Fruit fly (Drosophila melanogaster) whole organism: ENCODE measurements around the gene Elo68beta.

Source experiments
- CG8478 ChIP-seq: fragments of >200 bp; optimal IDR thresholded peaks from 2 replicates; lab custom pipeline; 2018; ENCODE audit warnings: inconsistent platforms
- Dll ChIP-seq: fragments of >200 bp; optimal IDR thresholded peaks from 2 replicates; lab custom pipeline; 2017
- EcR ChIP-seq, 2 experiments: fragments of >200 bp; optimal IDR thresholded peaks; 2 replicates each; lab custom pipeline; 2017; ENCODE audit warnings: missing biosample characterization in 2 of 2, missing genetic modification characterization in 2 of 2, missing genetic modification reagents in 2 of 2
- pan ChIP-seq: fragments of >200 bp; optimal IDR thresholded peaks from 2 replicates; lab custom pipeline; 2017
- psq ChIP-seq: fragments of >200 bp; optimal IDR thresholded peaks from 2 replicates; lab custom pipeline; 2017
- usp ChIP-seq: fragments of >200 bp; optimal IDR thresholded peaks from 2 replicates; lab custom pipeline; 2017; ENCODE audit warnings: missing biosample characterization, missing genetic modification characterization, mixed read lengths

Gene Elo68beta

dm6 chr3L:11109454-11109853, 8.0 kb upstream of the Elo68beta start, which contains the start of the genes CG34012 and emei:
TSS of gene CG34012 (minus strand) at chr3L:11109505.
TSS of gene emei (plus strand) at chr3L:11109690.
- TF ChIP-seq pan (lab: Kevin White, UChicago) (no peak), Dll (lab: Kevin White, UChicago) (no peak), EcR (GFP tag; optimal IDR thresholded peaks at IDR 0.05; lab: Kevin White, UChicago) (no peak), psq (lab: Kevin White, UChicago) (no peak), CG8478 (lab: Kevin White, UChicago) (no peak), usp (GFP tag; lab: Kevin White, UChicago) (no peak)

DNA sequence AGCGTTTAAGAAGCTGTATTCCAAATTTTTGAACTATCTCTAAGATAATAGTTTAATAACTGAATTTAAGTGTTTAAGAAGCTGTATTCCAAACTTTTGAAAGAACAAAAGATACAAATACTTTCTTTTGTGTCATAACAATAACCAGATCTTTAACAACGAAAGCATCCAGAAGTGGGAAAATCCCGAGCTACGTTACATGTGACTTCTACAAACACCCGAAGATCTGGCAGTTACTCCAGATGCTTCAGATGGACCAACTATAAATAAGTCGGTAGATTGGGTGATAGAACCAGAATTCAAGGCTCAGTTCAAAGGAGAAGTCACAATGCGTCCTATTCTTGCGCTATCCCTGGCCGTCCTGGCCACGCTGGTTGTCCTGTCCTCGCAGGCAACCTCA, 6.4 kb upstream of the Elo68beta start, which contains the start of gene CG12522:
CG12522 (plus strand) TSS at position 301 of the 400 bp plus-strand sequence.
- TF ChIP-seq EcR (GFP tag; optimal IDR thresholded peaks at IDR 0.05; lab: Kevin White, UChicago) (no peak), pan (lab: Kevin White, UChicago) (no peak), usp (GFP tag; lab: Kevin White, UChicago) (no peak), CG8478 (lab: Kevin White, UChicago) (no peak), Dll (lab: Kevin White, UChicago) (no peak), psq (lab: Kevin White, UChicago) (no peak)

- no peak for TF ChIP-seq usp (GFP tag; lab: Kevin White, UChicago)
- TF ChIP-seq Dll (lab: Kevin White, UChicago): no peak
- TF ChIP-seq CG8478 (lab: Kevin White, UChicago): no peak
- no peak for TF ChIP-seq psq (lab: Kevin White, UChicago)
- no peak for TF ChIP-seq EcR (GFP tag; optimal IDR thresholded peaks at IDR 0.05; lab: Kevin White, UChicago)
- TF ChIP-seq pan (lab: Kevin White, UChicago): no peak
These were observed 5.9 kb upstream of the Elo68beta start, which contains the start of gene CG32073 for dm6 chr3L:11107432-11107831. TSS of gene CG32073 (minus strand) at chr3L:11107582.

dm6 chr3L:11103773-11104172, 2.3 kb upstream of the Elo68beta start, which contains the start of gene CG32071:
TSS of gene CG32071 (minus strand) at chr3L:11103873.
- TF ChIP-seq EcR (GFP tag; optimal IDR thresholded peaks at IDR 0.05; lab: Kevin White, UChicago) (no peak), usp (GFP tag; lab: Kevin White, UChicago) (no peak), CG8478 (lab: Kevin White, UChicago) (no peak), psq (lab: Kevin White, UChicago) (no peak), Dll (lab: Kevin White, UChicago) (no peak), pan (lab: Kevin White, UChicago) (no peak)

- TF ChIP-seq usp (GFP tag; lab: Kevin White, UChicago): no peak
- no peak for TF ChIP-seq EcR (GFP tag; optimal IDR thresholded peaks at IDR 0.05; lab: Kevin White, UChicago)
- TF ChIP-seq Dll (lab: Kevin White, UChicago): no peak
- TF ChIP-seq CG8478 (lab: Kevin White, UChicago): no peak
- no peak for TF ChIP-seq psq (lab: Kevin White, UChicago)
- TF ChIP-seq pan (lab: Kevin White, UChicago): no peak
These were observed 1.4 kb upstream of the Elo68beta start, which contains the start of gene Elo68alpha for dm6 chr3L:11102930-11103329. TSS of gene Elo68alpha (minus strand) at chr3L:11103030.

dm6 chr3L:11097982-11098663, 3.4 kb downstream of the Elo68beta start, which contains the start of the genes Irbp18 and APP-BP1:
TSS of gene Irbp18 (minus strand) at chr3L:11098186.
TSS of gene APP-BP1 (plus strand) at chr3L:11098412.
- no peak for TF ChIP-seq psq (lab: Kevin White, UChicago)
- no peak for TF ChIP-seq EcR (GFP tag; optimal IDR thresholded peaks at IDR 0.05; lab: Kevin White, UChicago)
- no peak for TF ChIP-seq usp (GFP tag; lab: Kevin White, UChicago)
- TF ChIP-seq CG8478 (lab: Kevin White, UChicago): no peak
- TF ChIP-seq pan (lab: Kevin White, UChicago): no peak
- TF ChIP-seq Dll (lab: Kevin White, UChicago): no peak

dm6 chr3L:11096195-11096908, 5.1 kb downstream of the Elo68beta start, which contains the start of the genes CG46439, Iyd and CG33947:
TSS of gene CG46439 (minus strand) at chr3L:11096245.
TSS of gene Iyd (minus strand) at chr3L:11096245.
TSS of gene CG33947 (plus strand) at chr3L:11096496.
- TF ChIP-seq psq (lab: Kevin White, UChicago) (no peak), Dll (lab: Kevin White, UChicago) (no peak), pan (lab: Kevin White, UChicago) (no peak), usp (GFP tag; lab: Kevin White, UChicago) (no peak), CG8478 (lab: Kevin White, UChicago) (no peak), EcR (GFP tag; optimal IDR thresholded peaks at IDR 0.05; lab: Kevin White, UChicago) (no peak)

- no peak for TF ChIP-seq pan (lab: Kevin White, UChicago)
- no peak for TF ChIP-seq usp (GFP tag; lab: Kevin White, UChicago)
- TF ChIP-seq EcR (GFP tag; optimal IDR thresholded peaks at IDR 0.05; lab: Kevin White, UChicago): no peak
- TF ChIP-seq CG8478 (lab: Kevin White, UChicago): no peak
These were observed 7.2 kb downstream of the Elo68beta start for dm6 chr3L:11094279-11094678.

DNA sequence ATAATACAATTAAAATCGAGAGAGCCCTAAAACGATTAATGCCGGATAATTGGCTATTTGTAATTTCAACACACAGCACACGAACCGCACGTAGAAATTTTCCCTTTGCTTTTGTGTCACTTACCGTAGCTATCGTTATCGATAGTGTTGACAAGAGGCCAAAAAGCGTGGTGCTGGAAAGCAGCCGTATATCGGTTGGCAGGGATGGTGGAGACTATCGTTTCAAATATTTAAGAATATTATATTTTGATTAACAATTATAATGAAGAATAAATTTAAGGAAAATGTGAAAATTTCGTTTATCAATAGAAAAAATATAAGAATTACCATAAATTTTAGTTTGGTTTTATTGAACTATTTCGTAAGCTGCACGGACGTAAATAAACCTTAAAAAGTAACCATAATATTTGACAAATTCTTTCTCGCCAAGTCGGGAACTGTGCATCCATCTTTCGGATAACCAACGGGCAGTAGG, 8.4 kb downstream of the Elo68beta start, which contains the start of gene JIL-1:
JIL-1 (minus strand) TSS at position 148 of the 475 bp plus-strand sequence.
- no peak for TF ChIP-seq usp (GFP tag; lab: Kevin White, UChicago)
- TF ChIP-seq psq (lab: Kevin White, UChicago): no peak
- TF ChIP-seq Dll (lab: Kevin White, UChicago): no peak
- TF ChIP-seq pan (lab: Kevin White, UChicago): no peak

- TF ChIP-seq psq (lab: Kevin White, UChicago): no peak
- TF ChIP-seq CG8478 (lab: Kevin White, UChicago): no peak
- TF ChIP-seq EcR (GFP tag; optimal IDR thresholded peaks at IDR 0.05; lab: Kevin White, UChicago): no peak
- no peak for TF ChIP-seq Dll (lab: Kevin White, UChicago)
- TF ChIP-seq usp (GFP tag; lab: Kevin White, UChicago): no peak
- TF ChIP-seq pan (lab: Kevin White, UChicago): no peak
These were observed 8.9 kb downstream of the Elo68beta start for dm6 chr3L:11092610-11092961.
